Fruit fly (Drosophila melanogaster) whole organism, embryonic: ENCODE measurements around the gene CG15034.

Source experiments
- Antp ChIP-seq: fragments of 200-800 bp; sonication (Bioruptor generic); optimal IDR thresholded peaks from 3 replicates; lab custom pipeline; 2016; ENCODE audit warnings: missing biosample characterization, missing genetic modification characterization
- BEAF-32 ChIP-seq: fragments of 200-800 bp; sonication (Bioruptor generic); optimal IDR thresholded peaks from 3 replicates; lab custom pipeline; 2017; ENCODE audit warnings: missing biosample characterization, missing genetic modification characterization, mild to moderate bottlenecking, moderate library complexity, missing genetic modification reagents
- CG10366 ChIP-seq: fragments of 200-800 bp; sonication (Bioruptor generic); IDR thresholded peaks from 2 replicates; pipeline ENCODE4 v1.3.6; 2022; ENCODE audit warnings: missing biosample characterization, missing genetic modification characterization
- CG10431 ChIP-seq: fragments of 200-800 bp; sonication (Bioruptor generic); optimal IDR thresholded peaks from 3 replicates; lab custom pipeline; 2018; ENCODE audit warnings: missing biosample characterization, mild to moderate bottlenecking, missing genetic modification characterization
- CG11696 ChIP-seq: fragments of 200-800 bp; sonication (Bioruptor generic); IDR thresholded peaks from 2 replicates; pipeline ENCODE4 v1.3.6; 2022; ENCODE audit warnings: missing biosample characterization, missing genetic modification characterization
- CG12155 ChIP-seq: fragments of 200-800 bp; sonication (Bioruptor generic); optimal IDR thresholded peaks from 3 replicates; lab custom pipeline; 2016; ENCODE audit warnings: missing biosample characterization, missing genetic modification characterization
- CG12219 ChIP-seq: fragments of 200-800 bp; sonication (Bioruptor generic); optimal IDR thresholded peaks from 3 replicates; lab custom pipeline; 2018; ENCODE audit warnings: missing biosample characterization, mild to moderate bottlenecking, missing genetic modification characterization
- CG12236 ChIP-seq: fragments of 200-800 bp; sonication (Bioruptor generic); optimal IDR thresholded peaks from 2 replicates; lab custom pipeline; 2016; ENCODE audit warnings: missing biosample characterization, missing genetic modification characterization
- CG13624 ChIP-seq: fragments of 200-800 bp; sonication (Bioruptor generic); optimal IDR thresholded peaks from 2 replicates; lab custom pipeline; 2016; ENCODE audit warnings: missing biosample characterization, missing genetic modification characterization
- CG13775 ChIP-seq: fragments of 200-800 bp; sonication (Bioruptor generic); optimal IDR thresholded peaks from 3 replicates; lab custom pipeline; 2017; ENCODE audit warnings: missing biosample characterization, mild to moderate bottlenecking, missing genetic modification characterization
- CG14441 ChIP-seq: fragments of 200-800 bp; sonication (Bioruptor generic); IDR thresholded peaks from 2 replicates; pipeline ENCODE4 v1.3.6; 2022; ENCODE audit warnings: missing biosample characterization, missing genetic modification characterization
- CG14710 ChIP-seq: fragments of 200-800 bp; sonication (Bioruptor generic); optimal IDR thresholded peaks from 3 replicates; lab custom pipeline; 2019; ENCODE audit warnings: missing biosample characterization, mild to moderate bottlenecking, missing genetic modification characterization, moderate library complexity
- CG1529 ChIP-seq: fragments of 200-800 bp; sonication (Bioruptor generic); optimal IDR thresholded peaks from 3 replicates; lab custom pipeline; 2018; ENCODE audit warnings: missing biosample characterization, missing genetic modification characterization
- CG15601 ChIP-seq: fragments of 200-800 bp; sonication (Bioruptor generic); optimal IDR thresholded peaks from 3 replicates; lab custom pipeline; 2019; ENCODE audit warnings: missing biosample characterization, mild to moderate bottlenecking, missing genetic modification characterization, moderate library complexity
- CG1603 ChIP-seq: fragments of 200-800 bp; sonication (Bioruptor generic); optimal IDR thresholded peaks from 2 replicates; lab custom pipeline; 2019; ENCODE audit warnings: missing biosample characterization, mild to moderate bottlenecking, missing genetic modification characterization, moderate library complexity
- CG16779 ChIP-seq: fragments of 200-800 bp; sonication (Bioruptor generic); IDR thresholded peaks from 2 replicates; pipeline ENCODE4 v1.3.6; 2022; ENCODE audit warnings: missing biosample characterization, missing genetic modification characterization
- CG2875 ChIP-seq: fragments of 200-800 bp; sonication (Bioruptor generic); optimal IDR thresholded peaks from 2 replicates; lab custom pipeline; 2017; ENCODE audit warnings: missing biosample characterization, mild to moderate bottlenecking, missing genetic modification characterization, missing genetic modification reagents
- CG4360 ChIP-seq: fragments of 200-800 bp; sonication (Bioruptor generic); IDR thresholded peaks from 2 replicates; pipeline ENCODE4 v1.3.6; 2022; ENCODE audit warnings: missing biosample characterization, missing genetic modification characterization
- CG7839 ChIP-seq: fragments of 200-800 bp; sonication (Bioruptor generic); optimal IDR thresholded peaks from 3 replicates; lab custom pipeline; 2018; ENCODE audit warnings: missing biosample characterization, mild to moderate bottlenecking, missing genetic modification characterization, moderate library complexity
- CG8281 ChIP-seq: fragments of 200-800 bp; sonication (Bioruptor generic); optimal IDR thresholded peaks from 2 replicates; lab custom pipeline; 2018; ENCODE audit warnings: missing biosample characterization, mild to moderate bottlenecking, missing genetic modification characterization, moderate library complexity
- CG8290 ChIP-seq, 3 experiments: fragments of 200-800 bp; sonication (Bioruptor generic); optimal IDR thresholded peaks; 2 replicates each; lab custom pipeline; 2016 to 2019; ENCODE audit warnings: missing biosample characterization in 3 of 3, missing genetic modification characterization in 3 of 3, mild to moderate bottlenecking in 2 of 3, moderate library complexity in 1 of 3
- CG9609 ChIP-seq: fragments of 200-800 bp; sonication (Bioruptor generic); optimal IDR thresholded peaks from 3 replicates; lab custom pipeline; 2016; ENCODE audit warnings: missing biosample characterization, missing genetic modification characterization
- Chrac-16 ChIP-seq: fragments of 200-800 bp; sonication (Bioruptor generic); optimal IDR thresholded peaks from 3 replicates; lab custom pipeline; 2016; ENCODE audit warnings: missing biosample characterization, missing genetic modification characterization
- CrebB ChIP-seq: fragments of 200-800 bp; sonication (Bioruptor generic); optimal IDR thresholded peaks from 3 replicates; lab custom pipeline; 2018; ENCODE audit warnings: missing biosample characterization, mild to moderate bottlenecking, missing genetic modification characterization
- Elba2 ChIP-seq: fragments of 200-800 bp; sonication (Bioruptor generic); optimal IDR thresholded peaks from 3 replicates; lab custom pipeline; 2016; ENCODE audit warnings: missing biosample characterization, missing genetic modification characterization
- Gsc ChIP-seq: fragments of 200-800 bp; sonication (Bioruptor generic); IDR thresholded peaks from 2 replicates; pipeline ENCODE4 v1.3.6; 2022; ENCODE audit warnings: missing biosample characterization, missing genetic modification characterization
- HLH4C ChIP-seq: fragments of 200-800 bp; sonication (Bioruptor generic); IDR thresholded peaks from 3 replicates; pipeline ENCODE4 v1.3.6; 2022; ENCODE audit warnings: missing biosample characterization, missing genetic modification characterization; ENCODE audit not compliant: partially characterized antibody
- HmgZ ChIP-seq: fragments of 200-800 bp; sonication (Bioruptor generic); optimal IDR thresholded peaks from 2 replicates; lab custom pipeline; 2018; ENCODE audit warnings: missing biosample characterization, mild to moderate bottlenecking, missing genetic modification characterization
- Hmx ChIP-seq: fragments of 200-800 bp; sonication (Bioruptor generic); optimal IDR thresholded peaks from 2 replicates; lab custom pipeline; 2016; ENCODE audit warnings: missing biosample characterization, missing genetic modification characterization
- Hr39 ChIP-seq: fragments of >200 bp; optimal IDR thresholded peaks from 2 replicates; lab custom pipeline; 2017
- Lpt ChIP-seq: fragments of >200 bp; optimal IDR thresholded peaks from 2 replicates; lab custom pipeline; 2018; ENCODE audit warnings: missing biosample characterization, missing genetic modification characterization
- Mrtf ChIP-seq: fragments of 200-800 bp; sonication (Bioruptor generic); IDR thresholded peaks from 3 replicates; pipeline ENCODE4 v1.3.6; 2022; ENCODE audit warnings: missing biosample characterization, missing genetic modification characterization
- Nf-YC ChIP-seq: fragments of 200-800 bp; optimal IDR thresholded peaks from 3 replicates; lab custom pipeline; 2019; ENCODE audit warnings: missing biosample characterization, mild to moderate bottlenecking, missing genetic modification characterization, moderate library complexity
- Poxn ChIP-seq: fragments of 200-800 bp; sonication (Bioruptor generic); IDR thresholded peaks from 2 replicates; pipeline ENCODE4 v1.3.6; 2022; ENCODE audit warnings: missing biosample characterization, missing genetic modification characterization
- Rfx ChIP-seq: fragments of 200-800 bp; sonication (Bioruptor generic); IDR thresholded peaks from 2 replicates; pipeline ENCODE4 v1.3.6; 2022; ENCODE audit warnings: missing biosample characterization, missing genetic modification characterization
- ara ChIP-seq: fragments of 200-800 bp; sonication (Bioruptor generic); IDR thresholded peaks from 2 replicates; pipeline ENCODE4 v1.3.6; 2022; ENCODE audit warnings: missing biosample characterization, missing genetic modification characterization
- bowl ChIP-seq: fragments of 200-800 bp; sonication (Bioruptor generic); IDR thresholded peaks from 2 replicates; pipeline ENCODE4 v1.3.6; 2022; ENCODE audit warnings: missing biosample characterization, missing genetic modification characterization
- btn ChIP-seq: fragments of 200-800 bp; sonication (Bioruptor generic); optimal IDR thresholded peaks from 2 replicates; lab custom pipeline; 2016; ENCODE audit warnings: missing biosample characterization, missing genetic modification characterization
- fd102C ChIP-seq: fragments of 200-800 bp; sonication (Bioruptor generic); optimal IDR thresholded peaks from 2 replicates; lab custom pipeline; 2018; ENCODE audit warnings: missing biosample characterization, mild to moderate bottlenecking, missing genetic modification characterization, moderate library complexity
- hkb ChIP-seq, 2 experiments: fragments of 200-800 bp in 1 of 2; fragments of >200 bp in 1 of 2; sonication (Bioruptor generic) in 1 of 2; IDR thresholded peaks in 1 of 2; optimal IDR thresholded peaks in 1 of 2; 2 replicates each; pipeline versions ENCODE4 v1.3.6 to Lab custom; 2017 to 2022; ENCODE audit warnings: missing biosample characterization in 1 of 2, missing genetic modification characterization in 1 of 2
- jing ChIP-seq: fragments of 200-800 bp; sonication (Bioruptor generic); optimal IDR thresholded peaks from 2 replicates; lab custom pipeline; 2018; ENCODE audit warnings: missing biosample characterization, mild to moderate bottlenecking, missing genetic modification characterization
- lilli ChIP-seq: fragments of 200-800 bp; sonication (Bioruptor generic); optimal IDR thresholded peaks from 3 replicates; lab custom pipeline; 2016; ENCODE audit warnings: missing biosample characterization, missing genetic modification characterization
- luna ChIP-seq: fragments of 200-800 bp; sonication (Bioruptor generic); optimal IDR thresholded peaks from 2 replicates; lab custom pipeline; 2016; ENCODE audit warnings: missing biosample characterization, missing genetic modification characterization
- maf-S ChIP-seq: fragments of 200-800 bp; sonication (Bioruptor generic); optimal IDR thresholded peaks from 2 replicates; lab custom pipeline; 2016; ENCODE audit warnings: missing biosample characterization, missing genetic modification characterization
- phol ChIP-seq: fragments of 200-800 bp; sonication (Bioruptor generic); optimal IDR thresholded peaks from 3 replicates; lab custom pipeline; 2018; ENCODE audit warnings: missing biosample characterization, mild to moderate bottlenecking, missing genetic modification characterization, moderate library complexity
- salm ChIP-seq: fragments of 200-800 bp; sonication (Bioruptor generic); optimal IDR thresholded peaks from 2 replicates; lab custom pipeline; 2018; ENCODE audit warnings: missing biosample characterization, mild to moderate bottlenecking, missing genetic modification characterization
- tup ChIP-seq: fragments of 200-800 bp; sonication (Bioruptor generic); optimal IDR thresholded peaks from 2 replicates; lab custom pipeline; 2016; ENCODE audit warnings: missing biosample characterization, mild to moderate bottlenecking, missing genetic modification characterization, moderate library complexity
- unc-4 ChIP-seq: fragments of 200-800 bp; sonication (Bioruptor generic); IDR thresholded peaks from 2 replicates; pipeline ENCODE4 v1.3.6; 2022; ENCODE audit warnings: missing biosample characterization, missing genetic modification characterization; ENCODE audit not compliant: partially characterized antibody
- wdn ChIP-seq: fragments of 200-800 bp; sonication (Bioruptor generic); IDR thresholded peaks from 2 replicates; pipeline ENCODE4 v1.3.6; 2022; ENCODE audit warnings: missing biosample characterization, missing genetic modification characterization

CG15034 gene

dm6 chrX:7323649-7324511 lies 23.4 kb downstream of the CG15034 start, which contains the start of the genes Atg5 and Dok (continued):
- TF ChIP-seq CG10431: no peak
- peak; percentile 91 for TF ChIP-seq Elba2 (GFP tag; lab: Kevin White, UChicago)
- TF ChIP-seq CG12219: no peak
- peak; percentile 64 for TF ChIP-seq HLH4C
- peak; percentile 29 for TF ChIP-seq Antp (GFP tag; lab: Kevin White, UChicago)
- no peak for TF ChIP-seq salm
- no peak for TF ChIP-seq bowl
- TF ChIP-seq jing (GFP tag; lab: Kevin White, UChicago): no peak
- TF ChIP-seq lilli (GFP tag; lab: Kevin White, UChicago): no peak
- TF ChIP-seq CG9609 (GFP tag; lab: Kevin White, UChicago): peak; percentile 33
- no peak for TF ChIP-seq Hmx
- TF ChIP-seq CG14710: peak; percentile 79
- TF ChIP-seq BEAF-32 (GFP tag; lab: Kevin White, UChicago): peak; percentile 81
- TF ChIP-seq maf-S (GFP tag; lab: Kevin White, UChicago): no peak
- TF ChIP-seq CG1603 (tag; lab: Kevin White, UChicago): peak; percentile 66
- TF ChIP-seq btn (GFP tag; lab: Kevin White, UChicago): no peak
- TF ChIP-seq Poxn (GFP tag; lab: Robert Waterston, UW): no peak
- TF ChIP-seq Mrtf (GFP tag; lab: Robert Waterston, UW): no peak
- TF ChIP-seq unc-4 (GFP tag; lab: Robert Waterston, UW): peak; percentile 62
- TF ChIP-seq CG8290 (GFP tag; optimal IDR thresholded peaks at IDR 0.05; lab: Kevin White, UChicago): no peak
- TF ChIP-seq CG8290 (tag; optimal IDR thresholded peaks at IDR 0.05; lab: Kevin White, UChicago): peak in 1 of 2 experiments; percentile 70
- peak; percentile 1 for TF ChIP-seq CG7839 (tag; lab: Kevin White, UChicago)
- peak; percentile 6 for TF ChIP-seq HmgZ (tag; lab: Kevin White, UChicago)
- TF ChIP-seq Rfx (GFP tag; lab: Robert Waterston, UW): peak; percentile 64; the same call in 1 of the 2 replicates
- TF ChIP-seq Nf-YC (tag; lab: Kevin White, UChicago): peak; percentile 44
- TF ChIP-seq CG15601 (tag; lab: Kevin White, UChicago): no peak
- TF ChIP-seq CG13775 (GFP tag; lab: Kevin White, UChicago): peak; percentile 56
- no peak for TF ChIP-seq Hr39 (lab: Kevin White, UChicago)
- peak; percentile 95 for TF ChIP-seq CG4360 (GFP tag; lab: Robert Waterston, UW)
- TF ChIP-seq CG16779 (GFP tag; lab: Robert Waterston, UW): no peak
- no peak for TF ChIP-seq Lpt (GFP tag; lab: Kevin White, UChicago)
- no peak for TF ChIP-seq CrebB (tag; lab: Kevin White, UChicago)
- no peak for TF ChIP-seq fd102C
- TF ChIP-seq CG13624: no peak
- no peak for TF ChIP-seq CG8281 (tag; lab: Kevin White, UChicago)
- peak; percentile 31 for TF ChIP-seq Chrac-16 (GFP tag; lab: Kevin White, UChicago)
- TF ChIP-seq wdn (GFP tag; lab: Robert Waterston, UW): no peak
- TF ChIP-seq hkb (optimal IDR thresholded peaks at IDR 0.05; lab: Kevin White, UChicago): no peak
- no peak for TF ChIP-seq hkb (GFP tag; IDR thresholded peaks at IDR 0.05; lab: Robert Waterston, UW)
- no peak for TF ChIP-seq tup (GFP tag; lab: Kevin White, UChicago)
- TF ChIP-seq CG2875: no peak
- TF ChIP-seq CG12155 (GFP tag; lab: Kevin White, UChicago): no peak
- TF ChIP-seq phol: peak; percentile 57
- TF ChIP-seq CG12236 (GFP tag; lab: Kevin White, UChicago): no peak
- TF ChIP-seq luna: no peak
- no peak for TF ChIP-seq CG11696 (GFP tag; lab: Robert Waterston, UW)
- TF ChIP-seq CG1529 (GFP tag; lab: Kevin White, UChicago): no peak
- no peak for TF ChIP-seq Gsc (GFP tag; lab: Robert Waterston, UW)
- peak; percentile 14; the same call in 1 of the 2 replicates for TF ChIP-seq CG10366 (GFP tag; lab: Robert Waterston, UW)
- TF ChIP-seq CG14441 (GFP tag; lab: Robert Waterston, UW): no peak
- no peak for TF ChIP-seq ara (GFP tag; lab: Robert Waterston, UW)
